Fruit fly (Drosophila melanogaster) whole organism, embryonic: ENCODE data around the gene CG8312.

Experiments
- CG11560 ChIP-seq: fragments of 200-800 bp; sonication (Bioruptor generic); IDR thresholded peaks from 3 replicates; pipeline ENCODE4 v1.3.6; 2022; ENCODE audit warnings: missing biosample characterization, missing genetic modification characterization
- CG9817 ChIP-seq: fragments of 200-800 bp; sonication (Bioruptor generic); optimal IDR thresholded peaks from 2 replicates; lab custom pipeline; 2018; ENCODE audit warnings: missing biosample characterization, mild to moderate bottlenecking, missing genetic modification characterization, moderate library complexity
- CHES-1-like ChIP-seq: fragments of 200-800 bp; sonication (Bioruptor generic); optimal IDR thresholded peaks from 2 replicates; lab custom pipeline; 2016; ENCODE audit warnings: missing biosample characterization, missing genetic modification characterization
- Hsf ChIP-seq: fragments of 200-800 bp; sonication (Bioruptor generic); optimal IDR thresholded peaks from 3 replicates; lab custom pipeline; 2016; ENCODE audit warnings: missing biosample characterization, missing genetic modification characterization
- Lpt ChIP-seq: fragments of >200 bp; optimal IDR thresholded peaks from 2 replicates; lab custom pipeline; 2018; ENCODE audit warnings: missing biosample characterization, missing genetic modification characterization
- al ChIP-seq: fragments of 200-800 bp; sonication (Bioruptor generic); IDR thresholded peaks from 2 replicates; pipeline ENCODE4 v1.3.6; 2022; ENCODE audit warnings: missing biosample characterization, missing genetic modification characterization
- ap ChIP-seq: fragments of 200-800 bp; sonication (Bioruptor generic); IDR thresholded peaks from 2 replicates; pipeline ENCODE4 v1.3.6; 2022; ENCODE audit warnings: missing biosample characterization, missing genetic modification characterization
- pb ChIP-seq: fragments of 200-800 bp; sonication (Bioruptor generic); optimal IDR thresholded peaks from 3 replicates; lab custom pipeline; 2016; ENCODE audit warnings: missing biosample characterization, missing genetic modification characterization
- sima ChIP-seq: fragments of 200-800 bp; sonication (Bioruptor generic); optimal IDR thresholded peaks from 2 replicates; lab custom pipeline; 2016; ENCODE audit warnings: missing biosample characterization, missing genetic modification characterization

DNA sequence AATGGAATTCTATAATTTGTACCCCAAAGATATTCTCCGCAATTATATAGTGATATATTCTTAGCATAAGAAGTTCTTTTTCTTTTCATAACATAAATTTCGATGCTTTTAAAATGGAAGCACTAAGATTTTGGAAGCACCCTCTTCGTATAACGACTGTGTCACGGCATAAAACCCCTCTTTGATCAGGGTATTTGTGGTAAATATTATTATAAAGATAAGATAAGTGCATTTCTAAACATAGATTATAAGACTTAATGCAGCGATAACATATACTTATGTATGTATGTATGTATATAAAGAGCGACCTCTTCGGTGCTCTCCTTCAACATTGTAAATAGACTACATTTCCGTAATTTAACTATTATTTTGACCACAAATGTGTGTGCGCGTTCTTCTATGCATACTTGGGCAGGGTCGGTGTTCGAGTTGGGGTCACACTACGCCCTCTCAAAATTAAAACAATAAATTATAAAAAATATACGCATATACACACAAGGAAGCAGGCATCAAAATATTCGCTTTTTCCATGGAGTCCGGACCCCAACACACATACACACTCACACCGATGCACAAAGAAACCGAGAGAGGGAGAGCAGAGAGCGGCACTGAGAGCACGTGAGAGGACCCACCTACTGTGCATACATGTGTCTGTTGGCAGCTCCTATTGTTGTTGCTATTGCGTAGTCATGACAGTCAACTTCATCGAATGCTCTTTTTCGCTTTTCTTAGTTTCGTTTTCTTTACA is 40.7 kb upstream of the CG8312 start:
- TF ChIP-seq CHES-1-like (GFP tag; lab: Kevin White, UChicago), result no peak
- TF ChIP-seq al (GFP tag; lab: Robert Waterston, UW), result no peak
- no peak for TF ChIP-seq sima
- no peak for TF ChIP-seq CG11560 (tag; lab: Robert Waterston, UW)
- no peak for TF ChIP-seq ap
- TF ChIP-seq pb (GFP tag; lab: Kevin White, UChicago), result no peak
- TF ChIP-seq Lpt (GFP tag; lab: Kevin White, UChicago), result no peak
- TF ChIP-seq CG9817 (tag; lab: Kevin White, UChicago), result no peak
- no peak for TF ChIP-seq Hsf (GFP tag; lab: Kevin White, UChicago)
